Worm (Caenorhabditis elegans): ENCODE results near the gene nhr-222.
A peak's percentile ranks its signal among the peaks of the same experiment; 100 is the strongest.
"Not testable (repeated sequence)": the region's sequence is repeated elsewhere in the genome, so short reads cannot be mapped to it uniquely, and the experiment has no call there.

The nhr-222 gene

ce11 chrV:3530403-3530802 is 12.8 kb downstream of the nhr-222 start, which contains the start of gene srbc-66:
TSS of gene srbc-66 (plus strand) at chrV:3530703.
- TF ChIP-seq flt-1 (GFP tag; IDR thresholded peaks at IDR 0.05) (no peak), cog-1 (tag; optimal IDR thresholded peaks at IDR 0.05) (no peak), ztf-29 (GFP tag; IDR thresholded peaks at IDR 0.05) (no peak), ref-1 (GFP tag; conservative IDR thresholded peaks at IDR 0.05) (no peak), klf-2 (GFP tag; conservative IDR thresholded peaks at IDR 0.05) (no peak), tab-1 (GFP tag; IDR thresholded peaks at IDR 0.05) (no peak), med-1 (GFP tag; optimal IDR thresholded peaks at IDR 0.05; ENCODE audit: insufficient read depth) (no peak), T22C8.4 (GFP tag; IDR thresholded peaks at IDR 0.05) (no peak), ztf-23 (GFP tag; IDR thresholded peaks at IDR 0.05) (no peak)

- no peak for TF ChIP-seq T22C8.4 (GFP tag; IDR thresholded peaks at IDR 0.05)
- TF ChIP-seq med-1 (GFP tag; optimal IDR thresholded peaks at IDR 0.05; ENCODE audit: insufficient read depth): no peak
- TF ChIP-seq ref-1 (GFP tag; conservative IDR thresholded peaks at IDR 0.05): no peak
- TF ChIP-seq klf-2 (GFP tag; conservative IDR thresholded peaks at IDR 0.05): no peak
- TF ChIP-seq cog-1 (tag; optimal IDR thresholded peaks at IDR 0.05): no peak
- TF ChIP-seq ztf-29 (GFP tag; IDR thresholded peaks at IDR 0.05): no peak
- TF ChIP-seq tab-1 (GFP tag; IDR thresholded peaks at IDR 0.05): no peak
- no peak for TF ChIP-seq ztf-23 (GFP tag; IDR thresholded peaks at IDR 0.05)
- TF ChIP-seq flt-1 (GFP tag; IDR thresholded peaks at IDR 0.05): no peak
Measured at ce11 chrV:3526882-3527281, 16.4 kb downstream of the nhr-222 start, which contains the start of gene str-260. TSS of gene str-260 (plus strand) at chrV:3527182.

ce11 chrV:3524970-3525369 is 18.3 kb downstream of the nhr-222 start, which contains the start of gene T24A6.7:
TSS of gene T24A6.7 (plus strand) at chrV:3525270.
- TF ChIP-seq ztf-23 (GFP tag; IDR thresholded peaks at IDR 0.05) (no peak), ref-1 (GFP tag; conservative IDR thresholded peaks at IDR 0.05) (no peak), T22C8.4 (GFP tag; IDR thresholded peaks at IDR 0.05) (no peak), flt-1 (GFP tag; IDR thresholded peaks at IDR 0.05) (no peak), med-1 (GFP tag; optimal IDR thresholded peaks at IDR 0.05; ENCODE audit: insufficient read depth) (no peak), cog-1 (tag; optimal IDR thresholded peaks at IDR 0.05) (no peak), ztf-29 (GFP tag; IDR thresholded peaks at IDR 0.05) (no peak), klf-2 (GFP tag; conservative IDR thresholded peaks at IDR 0.05) (no peak), tab-1 (GFP tag; IDR thresholded peaks at IDR 0.05) (no peak)

- TF ChIP-seq ref-1 (GFP tag; conservative IDR thresholded peaks at IDR 0.05) (no peak), klf-2 (GFP tag; conservative IDR thresholded peaks at IDR 0.05) (no peak), cog-1 (tag; optimal IDR thresholded peaks at IDR 0.05) (no peak), ztf-23 (GFP tag; IDR thresholded peaks at IDR 0.05) (no peak), T22C8.4 (GFP tag; IDR thresholded peaks at IDR 0.05) (no peak), flt-1 (GFP tag; IDR thresholded peaks at IDR 0.05) (no peak), med-1 (GFP tag; optimal IDR thresholded peaks at IDR 0.05; ENCODE audit: insufficient read depth) (no peak), tab-1 (GFP tag; IDR thresholded peaks at IDR 0.05) (no peak), ztf-29 (GFP tag; IDR thresholded peaks at IDR 0.05) (no peak)
Measured at ce11 chrV:3523262-3523661, 20.0 kb downstream of the nhr-222 start, which contains the start of gene irg-1. TSS of gene irg-1 (plus strand) at chrV:3523587.

- TF ChIP-seq flt-1 (GFP tag; IDR thresholded peaks at IDR 0.05): peak; percentile 65; the same call in 1 of the 2 replicates
Measured at ce11 chrV:3520412-3520811, 22.8 kb downstream of the nhr-222 start.

- TF ChIP-seq klf-2 (GFP tag; conservative IDR thresholded peaks at IDR 0.05) (no peak), flt-1 (GFP tag; IDR thresholded peaks at IDR 0.05) (no peak), T22C8.4 (GFP tag; IDR thresholded peaks at IDR 0.05) (no peak), ztf-23 (GFP tag; IDR thresholded peaks at IDR 0.05) (no peak)
Measured at ce11 chrV:3517889-3518288, 25.4 kb downstream of the nhr-222 start, which contains the start of gene str-227. TSS of gene str-227 (plus strand) at chrV:3518189.

ce11 chrV:3512381-3512780 is 30.9 kb downstream of the nhr-222 start, which contains the start of gene str-226:
TSS of gene str-226 (plus strand) at chrV:3512681.
- TF ChIP-seq klf-2 (GFP tag; conservative IDR thresholded peaks at IDR 0.05) (no peak), tab-1 (GFP tag; IDR thresholded peaks at IDR 0.05) (no peak), ref-1 (GFP tag; conservative IDR thresholded peaks at IDR 0.05) (no peak), ztf-23 (GFP tag; IDR thresholded peaks at IDR 0.05) (no peak), ztf-29 (GFP tag; IDR thresholded peaks at IDR 0.05) (no peak), T22C8.4 (GFP tag; IDR thresholded peaks at IDR 0.05) (no peak), cog-1 (tag; optimal IDR thresholded peaks at IDR 0.05) (no peak), med-1 (GFP tag; optimal IDR thresholded peaks at IDR 0.05; ENCODE audit: insufficient read depth) (no peak), flt-1 (GFP tag; IDR thresholded peaks at IDR 0.05) (no peak)

ce11 chrV:3509878-3510277 is 33.4 kb downstream of the nhr-222 start, which contains the start of gene str-228:
TSS of gene str-228 (plus strand) at chrV:3510178.
- TF ChIP-seq T22C8.4 (GFP tag; IDR thresholded peaks at IDR 0.05) (no peak), tab-1 (GFP tag; IDR thresholded peaks at IDR 0.05) (no peak)

ce11 chrV:3507691-3508090 is 35.6 kb downstream of the nhr-222 start, which contains the start of gene str-225:
TSS of gene str-225 (plus strand) at chrV:3507822.
- no peak for TF ChIP-seq flt-1 (GFP tag; IDR thresholded peaks at IDR 0.05)
- TF ChIP-seq klf-2 (GFP tag; conservative IDR thresholded peaks at IDR 0.05): no peak
- TF ChIP-seq cog-1 (tag; optimal IDR thresholded peaks at IDR 0.05): no peak
- TF ChIP-seq ztf-23 (GFP tag; IDR thresholded peaks at IDR 0.05): no peak
- TF ChIP-seq T22C8.4 (GFP tag; IDR thresholded peaks at IDR 0.05): no peak
- TF ChIP-seq ref-1 (GFP tag; conservative IDR thresholded peaks at IDR 0.05): no peak
- TF ChIP-seq med-1 (GFP tag; optimal IDR thresholded peaks at IDR 0.05; ENCODE audit: insufficient read depth): no peak
- no peak for TF ChIP-seq tab-1 (GFP tag; IDR thresholded peaks at IDR 0.05)
- TF ChIP-seq ztf-29 (GFP tag; IDR thresholded peaks at IDR 0.05): no peak

ce11 chrV:3506252-3506651 is 37.0 kb downstream of the nhr-222 start, which contains the start of gene ugt-64:
TSS of gene ugt-64 (minus strand) at chrV:3506352.
- TF ChIP-seq cog-1 (tag; optimal IDR thresholded peaks at IDR 0.05); ztf-23 (GFP tag; IDR thresholded peaks at IDR 0.05); med-1 (GFP tag; optimal IDR thresholded peaks at IDR 0.05; ENCODE audit: insufficient read depth): not testable (repeated sequence)
